Fruit fly (Drosophila melanogaster): Measurements from ENCODE around the gene mrn.

mrn gene

dm6 chr3L:15543049-15543448 is 37.3 kb downstream of the mrn start:
- no peak for TF ChIP-seq Hr83 (GFP tag; optimal IDR thresholded peaks at IDR 0.05; ENCODE audit: poor library complexity, severe bottlenecking)
- TF ChIP-seq rgr (GFP tag; optimal IDR thresholded peaks at IDR 0.05), result no peak
- TF ChIP-seq Mio (GFP tag; optimal IDR thresholded peaks at IDR 0.05), result no peak
- no peak for TF ChIP-seq br (GFP tag; optimal IDR thresholded peaks at IDR 0.05)
- TF ChIP-seq HLH106 (tag; optimal IDR thresholded peaks at IDR 0.05), result no peak
- TF ChIP-seq CG9705 (GFP tag; optimal IDR thresholded peaks at IDR 0.05), result no peak
- TF ChIP-seq GATAd (GFP tag; optimal IDR thresholded peaks at IDR 0.05), result no peak
- no peak for TF ChIP-seq Rel (GFP tag; optimal IDR thresholded peaks at IDR 0.05)
- no peak for TF ChIP-seq Rel (tag; optimal IDR thresholded peaks at IDR 0.05)
- TF ChIP-seq OdsH (GFP tag; optimal IDR thresholded peaks at IDR 0.05), result no peak
- TF ChIP-seq Hr78 (GFP tag; optimal IDR thresholded peaks at IDR 0.05), result no peak
- TF ChIP-seq usp (GFP tag; optimal IDR thresholded peaks at IDR 0.05), result no peak
- no peak for TF ChIP-seq woc (GFP tag; optimal IDR thresholded peaks at IDR 0.05)
- TF ChIP-seq Vsx2 (GFP tag; optimal IDR thresholded peaks at IDR 0.05; ENCODE audit: partially characterized antibody), result no peak
- TF ChIP-seq Jra (GFP tag; optimal IDR thresholded peaks at IDR 0.05), result no peak
- no peak for TF ChIP-seq dsf (GFP tag; optimal IDR thresholded peaks at IDR 0.05; ENCODE audit: borderline replicate concordance)
- no peak for TF ChIP-seq CrebA (GFP tag; optimal IDR thresholded peaks at IDR 0.05; ENCODE audit: borderline replicate concordance)

dm6 chr3L:15541281-15541680 is 39.1 kb downstream of the mrn start:
- TF ChIP-seq fru (GFP tag; optimal IDR thresholded peaks at IDR 0.05), result no peak
- TF ChIP-seq N (GFP tag; optimal IDR thresholded peaks at IDR 0.05), result no peak
- TF ChIP-seq CrebA (GFP tag; optimal IDR thresholded peaks at IDR 0.05; ENCODE audit: borderline replicate concordance), result no peak
- TF ChIP-seq h (GFP tag; optimal IDR thresholded peaks at IDR 0.05), result no peak
- no peak for TF ChIP-seq HLH106 (tag; optimal IDR thresholded peaks at IDR 0.05)
- no peak for TF ChIP-seq GATAd (GFP tag; optimal IDR thresholded peaks at IDR 0.05)
- TF ChIP-seq Jra (GFP tag; optimal IDR thresholded peaks at IDR 0.05), result no peak
- no peak for TF ChIP-seq brk (GFP tag; optimal IDR thresholded peaks at IDR 0.05)

- TF ChIP-seq Dfd (GFP tag; optimal IDR thresholded peaks at IDR 0.05) (no peak), Vsx2 (GFP tag; optimal IDR thresholded peaks at IDR 0.05; ENCODE audit: partially characterized antibody) (no peak), Hr78 (GFP tag; optimal IDR thresholded peaks at IDR 0.05) (no peak), Hnf4 (GFP tag; optimal IDR thresholded peaks at IDR 0.05) (no peak), N (GFP tag; optimal IDR thresholded peaks at IDR 0.05) (no peak), usp (GFP tag; optimal IDR thresholded peaks at IDR 0.05) (no peak), Myc (optimal IDR thresholded peaks at IDR 0.05) (no peak), dsf (GFP tag; optimal IDR thresholded peaks at IDR 0.05; ENCODE audit: borderline replicate concordance) (no peak), woc (GFP tag; optimal IDR thresholded peaks at IDR 0.05) (no peak), CrebA (GFP tag; optimal IDR thresholded peaks at IDR 0.05; ENCODE audit: borderline replicate concordance) (no peak), Abd-B (GFP tag; optimal IDR thresholded peaks at IDR 0.05) (no peak), fru (GFP tag; optimal IDR thresholded peaks at IDR 0.05) (no peak), dmrt93B (GFP tag; optimal IDR thresholded peaks at IDR 0.05) (no peak), HLH106 (tag; optimal IDR thresholded peaks at IDR 0.05) (no peak)
Observed at dm6 chr3L:15540682-15541081, 39.7 kb downstream of the mrn start.

- TF ChIP-seq Sp1 (GFP tag; optimal IDR thresholded peaks at IDR 0.05), result no peak
- TF ChIP-seq br (GFP tag; optimal IDR thresholded peaks at IDR 0.05), result no peak
- no peak for TF ChIP-seq tai (GFP tag; optimal IDR thresholded peaks at IDR 0.05)
- no peak for TF ChIP-seq sage (GFP tag; optimal IDR thresholded peaks at IDR 0.05)
- no peak for TF ChIP-seq pan (optimal IDR thresholded peaks at IDR 0.05)
- TF ChIP-seq Dfd (GFP tag; optimal IDR thresholded peaks at IDR 0.05), result no peak
- no peak for TF ChIP-seq CG9705 (GFP tag; optimal IDR thresholded peaks at IDR 0.05)
- TF ChIP-seq CrebA (GFP tag; optimal IDR thresholded peaks at IDR 0.05; ENCODE audit: borderline replicate concordance), result no peak
- no peak for TF ChIP-seq OdsH (GFP tag; optimal IDR thresholded peaks at IDR 0.05)
- TF ChIP-seq psq (GFP tag; optimal IDR thresholded peaks at IDR 0.05), result no peak
- no peak for TF ChIP-seq dsf (GFP tag; optimal IDR thresholded peaks at IDR 0.05; ENCODE audit: borderline replicate concordance)
- TF ChIP-seq CG32264 (GFP tag; optimal IDR thresholded peaks at IDR 0.05), result no peak
- no peak for TF ChIP-seq Dif (GFP tag; optimal IDR thresholded peaks at IDR 0.05; ENCODE audit: partially characterized antibody)
- no peak for TF ChIP-seq Myc (optimal IDR thresholded peaks at IDR 0.05)
- TF ChIP-seq N (GFP tag; optimal IDR thresholded peaks at IDR 0.05), result no peak
- TF ChIP-seq sv (GFP tag; optimal IDR thresholded peaks at IDR 0.05), result no peak
- no peak for TF ChIP-seq rgr (GFP tag; optimal IDR thresholded peaks at IDR 0.05)
- TF ChIP-seq brk (GFP tag; optimal IDR thresholded peaks at IDR 0.05), result no peak
- no peak for TF ChIP-seq dmrt93B (GFP tag; optimal IDR thresholded peaks at IDR 0.05)
- no peak for TF ChIP-seq GATAd (GFP tag; optimal IDR thresholded peaks at IDR 0.05)
Observed at dm6 chr3L:15539903-15540409, 40.4 kb downstream of the mrn start.

Measured in whole organism, wandering third instar larva.